Worm (Caenorhabditis elegans) whole organism, L3 larva: ENCODE measurements around the gene act-3.

Experiments
- R02D3.7 ChIP-seq: fragments of 150-350 bp; optimal IDR thresholded peaks from 2 replicates; lab custom pipeline; 2014; ENCODE audit warnings: missing biosample characterization, missing genetic modification characterization
- ceh-16 ChIP-seq: sonication (generic microtip); optimal IDR thresholded peaks from 2 replicates; lab custom pipeline; 2017; ENCODE audit warnings: missing biosample characterization, missing genetic modification characterization
- nhr-237 ChIP-seq: fragments of 150-350 bp; optimal IDR thresholded peaks from 2 replicates; lab custom pipeline; 2014; ENCODE audit warnings: missing biosample characterization, missing genetic modification characterization
- tbx-2 ChIP-seq: sonication (generic microtip); optimal IDR thresholded peaks from 2 replicates; lab custom pipeline; 2016; ENCODE audit warnings: mild to moderate bottlenecking, missing genetic modification characterization, missing compliant biosample characterization
- zag-1 ChIP-seq: fragments of 150-350 bp; optimal IDR thresholded peaks from 2 replicates; lab custom pipeline; 2014; ENCODE audit warnings: missing biosample characterization, missing genetic modification characterization

DNA sequence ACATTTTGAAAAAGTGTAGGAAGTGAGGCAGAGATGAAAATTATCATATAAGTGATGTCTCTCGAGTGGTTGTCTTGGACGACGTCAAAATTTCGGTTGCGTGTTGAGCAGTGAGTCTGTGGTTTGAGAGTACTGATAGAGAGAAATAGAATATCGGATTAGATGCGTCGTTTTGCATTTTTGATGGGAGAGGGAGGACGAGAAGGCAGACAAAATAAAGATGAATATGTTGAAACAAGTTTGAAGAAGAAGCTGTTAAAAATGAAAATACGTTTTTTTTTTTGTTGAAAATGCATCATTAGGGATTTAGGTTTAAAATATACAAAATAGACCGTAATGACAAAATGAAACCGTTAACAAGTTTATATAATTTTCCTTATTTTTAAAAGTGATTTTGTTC is 11.2 kb downstream of the act-3 start, which contains the start of gene T04C12.9:
- no peak for TF ChIP-seq nhr-237 (tag; lab: Kevin White, UChicago)
- no peak for TF ChIP-seq ceh-16 (tag; lab: Kevin White, UChicago)
- TF ChIP-seq R02D3.7 = no peak
- no peak for TF ChIP-seq zag-1 (tag; lab: Kevin White, UChicago)
- no peak for TF ChIP-seq tbx-2 (tag; lab: Kevin White, UChicago)
